Worm (Caenorhabditis elegans) whole organism, L3 larva: ENCODE data around the gene F40G12.6.

Experiments
- R02D3.7 ChIP-seq: fragments of 150-350 bp; optimal IDR thresholded peaks from 2 replicates; lab custom pipeline; 2014; ENCODE audit warnings: missing biosample characterization, missing genetic modification characterization
- ceh-82 ChIP-seq: fragments of 150-350 bp; optimal IDR thresholded peaks from 2 replicates; lab custom pipeline; 2014; ENCODE audit warnings: missing biosample characterization, missing genetic modification characterization
- egl-27 ChIP-seq: sonication (generic microtip); optimal IDR thresholded peaks from 4 replicates; lab custom pipeline; 2017; ENCODE audit warnings: missing biosample characterization, missing genetic modification reagents, missing genetic modification characterization
- egl-5 ChIP-seq: fragments of 150-350 bp; optimal IDR thresholded peaks from 2 replicates; lab custom pipeline; 2017; ENCODE audit warnings: missing biosample characterization, missing genetic modification reagents, missing genetic modification characterization, inconsistent platforms
- jun-1 ChIP-seq: fragments of 150-350 bp; optimal IDR thresholded peaks from 2 replicates; lab custom pipeline; 2014; ENCODE audit warnings: missing biosample characterization, missing genetic modification reagents, missing genetic modification characterization
- lin-15B ChIP-seq: fragments of 150-350 bp; optimal IDR thresholded peaks from 2 replicates; lab custom pipeline; 2014; ENCODE audit warnings: missing biosample characterization, missing genetic modification characterization
- nhr-76 ChIP-seq: fragments of 150-350 bp; sonication (generic microtip); optimal IDR thresholded peaks from 5 replicates; lab custom pipeline; 2014; ENCODE audit warnings: missing biosample characterization, missing genetic modification characterization
- pha-4 ChIP-seq: fragments of 150-350 bp; optimal IDR thresholded peaks from 2 replicates; lab custom pipeline; 2014; ENCODE audit warnings: missing biosample characterization, missing genetic modification reagents, missing genetic modification characterization
- sea-2 ChIP-seq: fragments of 150-350 bp; sonication (generic microtip); optimal IDR thresholded peaks from 4 replicates; lab custom pipeline; 2014; ENCODE audit warnings: missing biosample characterization, missing genetic modification reagents, missing genetic modification characterization
- skn-1 ChIP-seq: fragments of 150-350 bp; optimal IDR thresholded peaks from 2 replicates; lab custom pipeline; 2014; ENCODE audit warnings: missing biosample characterization, missing genetic modification characterization
- unc-62 ChIP-seq: fragments of 150-350 bp; sonication (generic microtip); optimal IDR thresholded peaks from 4 replicates; lab custom pipeline; 2014; ENCODE audit warnings: missing biosample characterization, missing genetic modification reagents, missing genetic modification characterization

- TF ChIP-seq lin-15B (tag; lab: Kevin White, UChicago) (no peak), jun-1 (tag; lab: Kevin White, UChicago) (no peak), egl-5 (no peak), R02D3.7 (no peak), egl-27 (no peak), sea-2 (no peak), pha-4 (tag; lab: Kevin White, UChicago) (no peak), skn-1 (no peak), ceh-82 (tag; lab: Kevin White, UChicago) (no peak), unc-62 (GFP tag; lab: Kevin White, UChicago) (no peak), nhr-76 (no peak)
These were observed 9.3 kb upstream of the F40G12.6 start, which contains the start of the genes srt-74 and F40G12.9 for ce11 chrV:14282222-14282709.
